Worm (Caenorhabditis elegans): Measurements from ENCODE around the gene nex-3.

nex-3 gene

DNA sequence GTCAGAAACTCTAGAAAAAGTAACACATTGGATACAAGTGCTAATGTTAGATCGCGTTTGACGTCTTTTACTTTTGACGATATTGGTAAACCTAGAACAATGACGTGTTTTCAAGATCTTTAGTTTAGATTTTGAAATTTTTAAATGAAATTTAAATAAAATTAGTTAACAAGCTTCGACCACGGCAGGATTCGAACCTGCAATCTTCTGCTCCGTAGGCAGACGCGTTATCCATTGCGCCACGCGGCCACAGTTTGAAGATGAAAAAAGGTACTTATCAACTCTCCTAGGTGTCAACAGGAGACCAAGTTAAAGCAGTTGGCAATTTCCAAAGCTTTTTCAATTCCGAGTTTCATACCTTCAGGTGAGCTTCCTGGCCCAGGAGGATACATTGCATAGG is 7.5 kb downstream of the nex-3 start:
- peak in 1 of 2 experiments; percentile 25 for TF ChIP-seq lsy-2 (tag; optimal IDR thresholded peaks at IDR 0.05)
- TF ChIP-seq sma-9 (GFP tag; optimal IDR thresholded peaks at IDR 0.05) = no peak
- no peak for TF ChIP-seq sma-9 (tag; optimal IDR thresholded peaks at IDR 0.05)
- no peak for TF ChIP-seq nhr-237 (tag; optimal IDR thresholded peaks at IDR 0.05)
- no peak for TF ChIP-seq crh-2 (tag; optimal IDR thresholded peaks at IDR 0.05)
- TF ChIP-seq ztf-11 (tag; optimal IDR thresholded peaks at IDR 0.05) = no peak
- no peak for TF ChIP-seq nhr-21 (tag; optimal IDR thresholded peaks at IDR 0.05)
- no peak for TF ChIP-seq nhr-25 (tag; optimal IDR thresholded peaks at IDR 0.05)
- no peak for TF ChIP-seq unc-55 (GFP tag; optimal IDR thresholded peaks at IDR 0.05)
- no peak for TF ChIP-seq R02D3.7 (tag; optimal IDR thresholded peaks at IDR 0.05)
- TF ChIP-seq fos-1 (tag; optimal IDR thresholded peaks at IDR 0.05) = peak; percentile 40
- no peak for TF ChIP-seq nhr-77 (tag; optimal IDR thresholded peaks at IDR 0.05)
- TF ChIP-seq C34F6.9 (tag; optimal IDR thresholded peaks at IDR 0.05) = peak; percentile 8
- TF ChIP-seq lin-13 (GFP tag; optimal IDR thresholded peaks at IDR 0.05) = no peak

DNA sequence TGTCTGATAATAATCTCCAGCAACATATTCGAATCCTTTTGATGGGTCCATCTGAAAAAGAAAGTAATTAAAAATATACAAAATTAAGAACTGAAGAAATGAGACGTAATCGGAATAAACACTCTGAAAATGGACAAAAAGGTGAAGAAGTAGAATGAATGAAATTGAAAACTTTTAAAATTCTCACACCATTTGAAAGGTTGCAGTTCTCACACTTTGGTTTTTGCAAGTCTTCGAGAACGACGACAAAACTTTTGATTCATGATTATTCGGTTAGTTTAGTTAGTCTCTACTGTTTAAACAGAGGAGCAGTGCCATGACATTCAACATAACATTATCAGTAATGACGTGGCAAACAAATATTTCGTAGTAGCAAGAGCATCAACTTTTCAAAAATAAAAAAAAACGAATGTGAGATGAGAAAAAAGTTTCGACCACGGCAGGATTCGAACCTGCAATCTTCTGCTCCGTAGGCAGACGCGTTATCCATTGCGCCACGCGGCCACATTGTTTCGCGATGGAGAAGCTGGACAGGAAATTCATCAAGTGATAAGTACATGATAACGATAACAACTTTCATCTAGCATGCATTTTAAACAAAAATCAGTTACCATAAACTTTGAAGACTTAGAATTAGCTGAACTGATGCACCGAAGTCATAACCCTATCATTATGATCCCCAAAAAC is 8.2 kb downstream of the nex-3 start, which contains the start of gene ceh-43:
Gene ceh-43 (minus strand): TSS at position 51 of the 687 bp plus-strand sequence.
- no peak for TF ChIP-seq elt-1 (tag; optimal IDR thresholded peaks at IDR 0.05)
- no peak for TF ChIP-seq egl-27 (tag; optimal IDR thresholded peaks at IDR 0.05)
- no peak for TF ChIP-seq nhr-21 (tag; optimal IDR thresholded peaks at IDR 0.05)
- TF ChIP-seq lin-13 (GFP tag; optimal IDR thresholded peaks at IDR 0.05) = no peak
- no peak for TF ChIP-seq blmp-1 (tag; optimal IDR thresholded peaks at IDR 0.05; ENCODE audit: insufficient read depth)
- TF ChIP-seq F13H6.1 (tag; optimal IDR thresholded peaks at IDR 0.05) = no peak
- TF ChIP-seq ztf-11 (tag; optimal IDR thresholded peaks at IDR 0.05) = no peak
- TF ChIP-seq crh-2 (tag; optimal IDR thresholded peaks at IDR 0.05) = no peak
- no peak for TF ChIP-seq lin-39 (tag; optimal IDR thresholded peaks at IDR 0.05)
- TF ChIP-seq ZK546.5 (tag; optimal IDR thresholded peaks at IDR 0.05) = no peak
- TF ChIP-seq mab-5 (tag; optimal IDR thresholded peaks at IDR 0.05) = no peak
- TF ChIP-seq zag-1 (tag; optimal IDR thresholded peaks at IDR 0.05) = no peak
- TF ChIP-seq dmd-4 (tag; optimal IDR thresholded peaks at IDR 0.05) = no peak
- no peak for TF ChIP-seq sem-4 (tag; optimal IDR thresholded peaks at IDR 0.05)
- TF ChIP-seq C34F6.9 (tag; optimal IDR thresholded peaks at IDR 0.05) = no peak
- no peak for TF ChIP-seq snpc-4 (tag; optimal IDR thresholded peaks at IDR 0.05)

DNA sequence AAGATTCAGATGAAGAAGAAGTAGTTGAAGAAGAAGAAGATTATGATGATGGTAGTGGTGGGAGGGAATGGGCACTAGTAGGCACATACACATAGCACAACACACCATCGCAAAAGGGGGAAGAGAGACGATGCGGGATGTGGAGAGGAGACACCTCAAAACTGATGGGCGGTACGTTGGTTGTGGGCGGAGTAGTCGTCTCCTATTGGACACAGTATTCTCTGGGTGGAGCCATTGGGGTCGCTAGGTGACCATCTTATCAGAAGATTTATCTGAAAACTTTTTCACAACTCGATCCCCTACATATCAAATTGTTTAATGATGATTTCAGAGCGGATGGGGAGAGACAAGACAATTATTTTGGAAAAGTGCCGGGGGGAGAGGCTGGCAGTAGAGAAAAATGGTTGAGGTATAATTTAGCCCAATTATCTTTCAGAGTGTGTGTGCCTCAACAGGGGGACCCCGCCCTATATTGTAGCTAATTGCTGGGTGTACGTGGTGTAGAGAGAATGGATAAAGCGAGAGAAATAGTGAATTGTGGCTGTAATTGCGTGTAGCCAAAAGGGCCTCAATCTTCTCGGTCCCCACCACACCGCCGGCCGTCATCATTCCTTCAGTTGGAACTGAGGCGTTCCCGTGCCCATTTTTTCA is 9.0 kb downstream of the nex-3 start:
- TF ChIP-seq skn-1 (tag; optimal IDR thresholded peaks at IDR 0.05) (no peak), nhr-25 (tag; optimal IDR thresholded peaks at IDR 0.05) (peak; percentile 6), Y55F3AM.14 (GFP tag; optimal IDR thresholded peaks at IDR 0.05) (no peak)

DNA sequence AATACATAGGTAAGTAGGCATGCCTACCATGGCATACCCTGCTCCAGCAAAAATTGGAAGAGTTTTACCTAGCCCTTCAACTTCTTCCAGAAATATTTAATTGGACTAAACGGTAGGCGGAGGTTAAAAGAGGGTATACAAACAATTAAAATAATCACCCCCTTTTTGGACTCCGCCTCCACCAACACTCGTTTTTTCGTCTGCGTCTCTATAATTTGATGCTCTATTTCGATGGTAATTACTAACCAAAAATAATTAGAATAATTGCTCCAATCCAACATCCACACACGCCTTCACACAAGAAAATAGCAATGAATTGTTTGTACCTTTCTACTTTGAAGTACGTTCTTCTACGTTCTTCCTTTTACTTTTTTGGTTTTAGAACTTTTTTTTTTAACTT is 10.9 kb downstream of the nex-3 start:
- no peak for TF ChIP-seq lin-39 (tag; optimal IDR thresholded peaks at IDR 0.05)
- no peak for TF ChIP-seq crh-2 (tag; optimal IDR thresholded peaks at IDR 0.05)
- TF ChIP-seq nhr-12 (tag; optimal IDR thresholded peaks at IDR 0.05) = no peak
- no peak for TF ChIP-seq ama-1 (optimal IDR thresholded peaks at IDR 0.05)
- TF ChIP-seq lsy-2 (tag; optimal IDR thresholded peaks at IDR 0.05) = peak in 1 of 2 experiments; percentile 32
- peak; percentile 30 for TF ChIP-seq nhr-25 (tag; optimal IDR thresholded peaks at IDR 0.05)
- no peak for TF ChIP-seq blmp-1 (tag; optimal IDR thresholded peaks at IDR 0.05; ENCODE audit: insufficient read depth)

DNA sequence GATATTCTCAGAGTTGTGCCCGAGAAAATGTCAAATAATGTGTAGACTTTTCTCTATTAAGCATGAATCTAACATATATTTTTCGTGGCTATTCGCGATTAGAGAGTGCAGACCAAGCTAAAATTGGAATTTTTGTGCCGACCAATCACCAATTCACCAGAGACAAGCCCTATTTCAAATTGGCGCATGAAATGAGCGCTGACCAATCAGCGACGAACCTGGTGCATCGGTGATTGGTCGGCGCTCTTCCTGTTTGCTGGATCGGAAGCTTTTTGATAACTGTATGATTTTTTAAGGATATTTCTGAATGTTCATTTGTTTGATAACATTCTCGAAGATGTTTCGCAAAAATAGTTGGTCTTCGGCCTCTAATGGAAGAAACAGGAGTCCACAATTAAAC is 11.4 kb downstream of the nex-3 start:
- TF ChIP-seq mbf-1 (tag; optimal IDR thresholded peaks at IDR 0.05) = no peak
- TF ChIP-seq sma-9 (GFP tag; optimal IDR thresholded peaks at IDR 0.05) = no peak
- TF ChIP-seq sma-9 (tag; optimal IDR thresholded peaks at IDR 0.05) = no peak
- no peak for TF ChIP-seq lin-39 (tag; optimal IDR thresholded peaks at IDR 0.05)
- TF ChIP-seq zag-1 (tag; optimal IDR thresholded peaks at IDR 0.05) = no peak
- no peak for TF ChIP-seq peb-1 (tag; optimal IDR thresholded peaks at IDR 0.05)
- TF ChIP-seq ZK546.5 (tag; optimal IDR thresholded peaks at IDR 0.05) = no peak
- no peak for TF ChIP-seq Y55F3AM.14 (GFP tag; optimal IDR thresholded peaks at IDR 0.05)
- TF ChIP-seq fos-1 (tag; optimal IDR thresholded peaks at IDR 0.05) = no peak
- no peak for TF ChIP-seq unc-55 (GFP tag; optimal IDR thresholded peaks at IDR 0.05)
- TF ChIP-seq gmeb-1 (tag; optimal IDR thresholded peaks at IDR 0.05) = no peak
- TF ChIP-seq nhr-129 (tag; optimal IDR thresholded peaks at IDR 0.05) = no peak
- TF ChIP-seq nhr-23 (tag; optimal IDR thresholded peaks at IDR 0.05) = no peak
- no peak for TF ChIP-seq ztf-11 (tag; optimal IDR thresholded peaks at IDR 0.05)
- no peak for TF ChIP-seq crh-2 (tag; optimal IDR thresholded peaks at IDR 0.05)
- no peak for TF ChIP-seq dmd-4 (tag; optimal IDR thresholded peaks at IDR 0.05)
- no peak for TF ChIP-seq lsy-2 (tag; optimal IDR thresholded peaks at IDR 0.05)
- TF ChIP-seq nhr-237 (tag; optimal IDR thresholded peaks at IDR 0.05) = no peak

All from whole organism, L2 larva.